Worm (Caenorhabditis elegans): ENCODE data around the gene spat-3.

Gene spat-3

DNA sequence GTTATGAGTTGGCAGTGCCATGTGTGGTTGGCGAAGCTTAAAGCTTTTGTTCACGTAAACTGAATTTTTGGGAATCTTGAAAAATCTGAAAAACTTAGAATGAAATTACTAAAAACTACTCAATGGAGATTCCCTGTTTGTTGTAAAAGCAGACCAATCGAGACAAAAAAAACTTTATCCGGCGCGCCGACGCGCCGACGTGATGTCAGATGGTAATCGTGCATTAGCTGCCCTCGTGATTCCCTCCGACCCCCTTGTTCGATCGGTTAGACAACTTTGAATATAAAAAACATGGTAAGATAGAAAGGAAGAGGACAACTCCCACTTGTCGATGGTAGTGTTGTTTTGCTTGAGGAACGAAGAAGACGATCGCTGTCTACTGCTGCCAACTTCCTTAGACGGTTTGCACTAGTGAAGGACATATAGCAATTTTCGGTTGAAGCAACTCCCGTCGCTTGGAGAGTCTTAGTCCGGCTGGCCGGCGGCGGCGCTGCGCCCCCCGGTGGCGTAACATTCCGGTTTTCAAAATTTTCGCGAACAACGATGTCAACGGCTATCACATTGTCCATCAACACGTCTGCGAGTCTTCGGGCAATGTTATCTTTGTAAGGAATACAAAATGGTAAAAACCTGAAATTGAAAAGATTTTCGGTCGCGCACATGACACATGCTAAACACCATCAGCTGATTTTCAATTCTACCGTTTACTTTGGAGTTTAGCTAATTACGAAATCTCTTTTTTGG lies 55.7 kb downstream of the spat-3 start, which contains the start of gene C07A12.18:
C07A12.18 (minus strand) TSS at position 51 of the 744 bp plus-strand sequence.
- TF ChIP-seq mab-5 (tag; optimal IDR thresholded peaks at IDR 0.05): no peak
- no peak for TF ChIP-seq ztf-11 (tag; optimal IDR thresholded peaks at IDR 0.05)
- TF ChIP-seq Y55F3AM.14 (GFP tag; optimal IDR thresholded peaks at IDR 0.05): no peak
- TF ChIP-seq ztf-4 (tag; optimal IDR thresholded peaks at IDR 0.05): no peak
- TF ChIP-seq lsy-2 (tag; optimal IDR thresholded peaks at IDR 0.05): no peak
- TF ChIP-seq mdl-1 (tag; optimal IDR thresholded peaks at IDR 0.05): no peak
- no peak for TF ChIP-seq nhr-237 (tag; optimal IDR thresholded peaks at IDR 0.05)
- peak; percentile 3 for TF ChIP-seq nhr-25 (tag; optimal IDR thresholded peaks at IDR 0.05)
- no peak for TF ChIP-seq nhr-77 (tag; optimal IDR thresholded peaks at IDR 0.05)
- TF ChIP-seq nhr-129 (tag; optimal IDR thresholded peaks at IDR 0.05): peak; percentile 1

DNA sequence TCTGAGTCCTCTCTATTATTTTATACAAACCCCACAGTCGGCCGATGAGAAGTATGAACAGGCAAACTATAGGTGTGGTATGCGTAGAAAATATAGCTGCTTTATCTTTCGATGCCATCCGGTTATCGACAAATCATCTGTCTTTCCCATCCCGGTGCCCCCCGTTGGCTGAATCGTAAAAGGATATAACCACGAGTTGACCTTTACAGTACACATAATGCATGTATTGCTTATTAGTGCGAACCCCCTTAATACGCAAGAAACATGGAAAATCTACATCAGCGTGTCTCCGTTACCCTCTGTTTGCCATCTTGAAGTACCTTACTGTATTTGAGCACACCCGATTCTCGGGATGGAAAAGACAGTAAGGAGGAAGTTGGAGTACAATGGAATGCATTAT lies 56.8 kb downstream of the spat-3 start:
- TF ChIP-seq ceh-16 (tag; optimal IDR thresholded peaks at IDR 0.05) (no peak), zag-1 (tag; optimal IDR thresholded peaks at IDR 0.05) (no peak), sem-4 (tag; optimal IDR thresholded peaks at IDR 0.05) (no peak), crh-2 (tag; optimal IDR thresholded peaks at IDR 0.05) (no peak)

Data from whole organism, L2 larva.